Worm (Caenorhabditis elegans) whole organism, L1 larva: ENCODE results near the gene srz-90.

Experiments used
- C04F5.9 ChIP-seq: sonication (generic microtip); optimal IDR thresholded peaks from 2 replicates; lab custom pipeline; 2016; ENCODE audit warnings: missing genetic modification characterization, missing compliant biosample characterization
- C34B4.2 ChIP-seq: sonication (generic microtip); optimal IDR thresholded peaks from 2 replicates; lab custom pipeline; 2017; ENCODE audit warnings: mild to moderate bottlenecking, missing genetic modification characterization, missing compliant biosample characterization
- F16B12.6 ChIP-seq: fragments of 150-350 bp; optimal IDR thresholded peaks from 2 replicates; lab custom pipeline; 2014; ENCODE audit warnings: missing biosample characterization, missing genetic modification characterization
- Y116A8C.19 ChIP-seq: sonication (generic microtip); optimal IDR thresholded peaks from 2 replicates; lab custom pipeline; 2016; ENCODE audit warnings: missing compliant biosample characterization, missing genetic modification characterization, borderline replicate concordance
- aly-2 ChIP-seq: fragments of 150-350 bp; optimal IDR thresholded peaks from 2 replicates; lab custom pipeline; 2014; ENCODE audit warnings: missing biosample characterization, missing genetic modification characterization
- ceh-63 ChIP-seq: fragments of 200-800 bp; sonication (Bioruptor generic); optimal IDR thresholded peaks from 2 replicates; lab custom pipeline; 2018; ENCODE audit warnings: mild to moderate bottlenecking, missing genetic modification characterization, missing compliant biosample characterization
- dpl-1 ChIP-seq, 3 experiments: fragments of 150-350 bp in 2 of 3; sonication (generic microtip) in 1 of 3; optimal IDR thresholded peaks; 2 replicates each; lab custom pipeline; 2014 to 2017; ENCODE audit warnings: missing biosample characterization in 3 of 3, missing genetic modification characterization in 3 of 3, missing genetic modification reagents in 3 of 3
- dsc-1 ChIP-seq: sonication (generic microtip); optimal IDR thresholded peaks from 2 replicates; lab custom pipeline; 2016; ENCODE audit warnings: mild to moderate bottlenecking, missing genetic modification characterization, missing compliant biosample characterization
- efl-1 ChIP-seq, 4 experiments: fragments of 150-350 bp; optimal IDR thresholded peaks in 3 of 4; peaks in 1 of 4; 1 replicate in 1 of 4; 2 replicates in 3 of 4; lab custom pipeline; 2014; ENCODE audit warnings: missing biosample characterization in 2 of 4, missing genetic modification characterization in 2 of 4, missing genetic modification reagents in 2 of 4
- efl-3 ChIP-seq: fragments of 200-800 bp; sonication (Bioruptor generic); optimal IDR thresholded peaks from 2 replicates; lab custom pipeline; 2018; ENCODE audit warnings: mild to moderate bottlenecking, missing genetic modification characterization, missing compliant biosample characterization
- egl-13 ChIP-seq: sonication (generic microtip); optimal IDR thresholded peaks from 2 replicates; lab custom pipeline; 2016; ENCODE audit warnings: missing genotype, missing genetic modification reagents, missing genetic modification characterization, missing compliant biosample characterization
- elt-3 ChIP-seq, 6 experiments: fragments of 150-350 bp in 1 of 6; sonication (generic microtip); optimal IDR thresholded peaks; 2 replicates each; lab custom pipeline; 2017 to 2018; ENCODE audit warnings: missing biosample characterization in 6 of 6, missing genetic modification characterization in 6 of 6, inconsistent platforms in 1 of 6
- fkh-8 ChIP-seq: sonication (generic microtip); optimal IDR thresholded peaks from 2 replicates; lab custom pipeline; 2016; ENCODE audit warnings: mild to moderate bottlenecking, missing genetic modification characterization, missing compliant biosample characterization
- fos-1 ChIP-seq: fragments of 150-350 bp; optimal IDR thresholded peaks from 2 replicates; lab custom pipeline; 2014; ENCODE audit warnings: missing biosample characterization, missing genetic modification characterization
- hlh-17 ChIP-seq: fragments of 200-800 bp; sonication (Bioruptor generic); optimal IDR thresholded peaks from 2 replicates; lab custom pipeline; 2018; ENCODE audit warnings: missing genetic modification characterization, mild to moderate bottlenecking, missing compliant biosample characterization, moderate library complexity, borderline replicate concordance
- lin-14 ChIP-seq: fragments of 200-800 bp; sonication (Bioruptor generic); optimal IDR thresholded peaks from 2 replicates; lab custom pipeline; 2018; ENCODE audit warnings: mild to moderate bottlenecking, missing genetic modification characterization, moderate library complexity, missing compliant biosample characterization
- lin-15B ChIP-seq: fragments of 150-350 bp; sonication (generic microtip); optimal IDR thresholded peaks from 3 replicates; lab custom pipeline; 2014; ENCODE audit warnings: missing biosample characterization, missing genetic modification characterization
- lin-35 ChIP-seq, 2 experiments: fragments of 150-350 bp; optimal IDR thresholded peaks; 2 replicates each; lab custom pipeline; 2014; ENCODE audit warnings: missing biosample characterization in 2 of 2, missing genetic modification characterization in 2 of 2, missing genetic modification reagents in 2 of 2
- lir-3 ChIP-seq: sonication (generic microtip); optimal IDR thresholded peaks from 2 replicates; lab custom pipeline; 2016; ENCODE audit warnings: mild to moderate bottlenecking, missing genetic modification characterization, moderate library complexity, missing compliant biosample characterization; ENCODE audit not compliant: poor library complexity
- lsy-2 ChIP-seq, 2 experiments: fragments of 150-350 bp; optimal IDR thresholded peaks; 2 replicates each; lab custom pipeline; 2014; ENCODE audit warnings: missing biosample characterization in 2 of 2, missing genetic modification characterization in 2 of 2
- mdl-1 ChIP-seq, 2 experiments: fragments of 150-350 bp; optimal IDR thresholded peaks; 2 replicates each; lab custom pipeline; 2014 to 2017; ENCODE audit warnings: missing biosample characterization in 2 of 2, missing genetic modification characterization in 2 of 2, inconsistent platforms in 1 of 2
- nhr-20 ChIP-seq: sonication (generic microtip); optimal IDR thresholded peaks from 2 replicates; lab custom pipeline; 2016; ENCODE audit warnings: mild to moderate bottlenecking, missing genetic modification characterization, missing compliant biosample characterization
- nhr-237 ChIP-seq: fragments of 150-350 bp; optimal IDR thresholded peaks from 2 replicates; lab custom pipeline; 2014; ENCODE audit warnings: missing biosample characterization, missing genetic modification characterization
- nhr-28 ChIP-seq: fragments of 150-350 bp; optimal IDR thresholded peaks from 2 replicates; lab custom pipeline; 2014; ENCODE audit warnings: missing biosample characterization, missing genetic modification characterization
- nhr-47 ChIP-seq: sonication (generic microtip); optimal IDR thresholded peaks from 2 replicates; lab custom pipeline; 2016; ENCODE audit warnings: mild to moderate bottlenecking, missing genetic modification characterization, moderate library complexity, missing compliant biosample characterization
- nhr-71 ChIP-seq: sonication (generic microtip); optimal IDR thresholded peaks from 2 replicates; lab custom pipeline; 2016; ENCODE audit warnings: mild to moderate bottlenecking, missing genetic modification characterization, moderate library complexity, missing compliant biosample characterization
- nhr-90 ChIP-seq: sonication (generic microtip); optimal IDR thresholded peaks from 2 replicates; lab custom pipeline; 2016; ENCODE audit warnings: mild to moderate bottlenecking, missing genetic modification characterization, missing compliant biosample characterization; ENCODE audit not compliant: poor library complexity
- pag-3 ChIP-seq: sonication (generic microtip); optimal IDR thresholded peaks from 2 replicates; lab custom pipeline; 2017; ENCODE audit warnings: missing genetic modification characterization, mild to moderate bottlenecking, missing compliant biosample characterization, antibody characterized with exemption, borderline replicate concordance; ENCODE audit not compliant: insufficient read depth
- pqm-1 ChIP-seq: sonication (generic microtip); optimal IDR thresholded peaks from 3 replicates; lab custom pipeline; 2017; ENCODE audit warnings: missing biosample characterization, missing genetic modification characterization
- rnt-1 ChIP-seq: sonication (generic microtip); optimal IDR thresholded peaks from 2 replicates; lab custom pipeline; 2016; ENCODE audit warnings: mild to moderate bottlenecking, missing genetic modification characterization, moderate library complexity, missing compliant biosample characterization
- snu-23 ChIP-seq: sonication (generic microtip); optimal IDR thresholded peaks from 2 replicates; lab custom pipeline; 2016; ENCODE audit warnings: missing genetic modification characterization, missing compliant biosample characterization
- sox-4 ChIP-seq: sonication (generic microtip); optimal IDR thresholded peaks from 2 replicates; lab custom pipeline; 2016; ENCODE audit warnings: missing genetic modification characterization, missing compliant biosample characterization
- sptf-1 ChIP-seq: fragments of 150-350 bp; optimal IDR thresholded peaks from 2 replicates; lab custom pipeline; 2014; ENCODE audit warnings: missing biosample characterization, missing genetic modification characterization
- sup-37 ChIP-seq: fragments of 200-800 bp; sonication (Bioruptor generic); optimal IDR thresholded peaks from 2 replicates; lab custom pipeline; 2018; ENCODE audit warnings: mild to moderate bottlenecking, missing genetic modification characterization, missing compliant biosample characterization
- tbx-2 ChIP-seq: sonication (generic microtip); optimal IDR thresholded peaks from 2 replicates; lab custom pipeline; 2016; ENCODE audit warnings: missing genetic modification characterization, missing compliant biosample characterization
- unc-130 ChIP-seq: fragments of 150-350 bp; optimal IDR thresholded peaks from 2 replicates; lab custom pipeline; 2017; ENCODE audit warnings: missing biosample characterization, missing genetic modification characterization, inconsistent platforms
- unc-30 ChIP-seq: sonication (generic microtip); optimal IDR thresholded peaks from 2 replicates; lab custom pipeline; 2017; ENCODE audit warnings: missing biosample characterization, missing genetic modification characterization
- vab-15 ChIP-seq: sonication (generic microtip); optimal IDR thresholded peaks from 2 replicates; lab custom pipeline; 2017; ENCODE audit warnings: missing genotype, mild to moderate bottlenecking, missing genetic modification characterization, missing compliant biosample characterization
- zag-1 ChIP-seq: fragments of 150-350 bp; optimal IDR thresholded peaks from 2 replicates; lab custom pipeline; 2014; ENCODE audit warnings: missing biosample characterization, missing genetic modification characterization
- ztf-11 ChIP-seq, 2 experiments: sonication (generic microtip); optimal IDR thresholded peaks; 2 replicates each; lab custom pipeline; 2016 to 2017; ENCODE audit warnings: missing genetic modification characterization in 2 of 2, missing biosample characterization in 1 of 2, missing compliant biosample characterization in 1 of 2
- ztf-4 ChIP-seq: fragments of 150-350 bp; optimal IDR thresholded peaks from 2 replicates; lab custom pipeline; 2014; ENCODE audit warnings: missing biosample characterization, missing genetic modification characterization

The srz-90 gene

DNA sequence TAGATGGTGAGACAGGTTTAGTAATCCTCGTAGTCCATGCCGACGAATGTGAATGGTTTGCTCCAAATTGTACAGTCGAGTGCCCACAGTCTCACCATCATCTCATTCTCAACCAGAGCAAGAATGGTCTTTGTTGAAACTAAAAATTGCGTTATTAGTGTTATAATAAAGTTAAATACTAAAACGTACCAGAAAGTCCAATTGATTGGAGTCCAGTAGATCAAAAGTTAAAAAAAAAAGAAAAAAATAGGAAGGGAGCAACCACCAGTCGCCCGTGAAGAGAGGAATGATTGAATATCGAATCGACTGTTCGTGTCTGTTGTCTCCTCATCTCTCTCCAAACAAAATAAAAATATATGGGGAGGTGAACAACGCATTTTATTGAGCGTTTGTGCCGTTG lies 2.7 kb downstream of the srz-90 start, which contains the start of gene C18D4.12:
C18D4.12 (minus strand) TSS at position 101 of the 400 bp plus-strand sequence.
- TF ChIP-seq egl-13 (tag; lab: Kevin White, UChicago): no peak
- TF ChIP-seq sup-37 (GFP tag; lab: Kevin White, UChicago): no peak
- no peak for TF ChIP-seq sptf-1 (tag; lab: Kevin White, UChicago)
- TF ChIP-seq hlh-17 (GFP tag; lab: Kevin White, UChicago): no peak
- TF ChIP-seq ztf-11 (tag; optimal IDR thresholded peaks at IDR 0.05; lab: Kevin White, UChicago): no peak
- TF ChIP-seq dpl-1 (GFP tag; optimal IDR thresholded peaks at IDR 0.05; lab: Kevin White, UChicago): no peak
- no peak for TF ChIP-seq lir-3 (tag; lab: Kevin White, UChicago)
- TF ChIP-seq nhr-237 (tag; lab: Kevin White, UChicago): no peak
- TF ChIP-seq pqm-1 (tag; lab: Kevin White, UChicago): no peak
- TF ChIP-seq aly-2 (tag; lab: Kevin White, UChicago): no peak
- TF ChIP-seq lin-15B (tag; lab: Kevin White, UChicago): no peak
- TF ChIP-seq ztf-4 (tag; lab: Kevin White, UChicago): no peak
- TF ChIP-seq, all 84 proteins: peak for 0

DNA sequence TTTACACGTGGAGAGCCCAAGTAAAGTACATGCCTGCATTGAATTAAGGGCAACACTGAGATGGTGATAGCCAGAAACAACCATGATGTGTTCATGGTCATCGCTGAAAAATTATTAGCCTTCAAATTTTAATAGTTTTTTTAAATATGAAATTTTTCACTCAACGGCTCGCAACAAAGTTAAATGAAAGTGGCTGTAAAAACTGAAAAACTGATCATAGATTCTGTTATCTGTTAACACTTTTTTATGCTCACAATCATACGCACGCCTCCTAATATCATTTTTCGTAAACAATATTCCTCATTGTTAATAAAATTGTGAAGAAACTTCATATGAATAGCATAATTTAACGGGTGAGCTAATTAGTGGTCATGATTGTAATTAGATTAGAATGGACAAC lies 3.6 kb downstream of the srz-90 start, which contains the start of gene C18D4.4:
C18D4.4 (minus strand) TSS at position 101 of the 400 bp plus-strand sequence.
- no peak for TF ChIP-seq zag-1 (tag; lab: Kevin White, UChicago)
- TF ChIP-seq aly-2 (tag; lab: Kevin White, UChicago): no peak
- no peak for TF ChIP-seq efl-3 (GFP tag; lab: Kevin White, UChicago)
- no peak for TF ChIP-seq unc-130 (tag; lab: Kevin White, UChicago)

DNA sequence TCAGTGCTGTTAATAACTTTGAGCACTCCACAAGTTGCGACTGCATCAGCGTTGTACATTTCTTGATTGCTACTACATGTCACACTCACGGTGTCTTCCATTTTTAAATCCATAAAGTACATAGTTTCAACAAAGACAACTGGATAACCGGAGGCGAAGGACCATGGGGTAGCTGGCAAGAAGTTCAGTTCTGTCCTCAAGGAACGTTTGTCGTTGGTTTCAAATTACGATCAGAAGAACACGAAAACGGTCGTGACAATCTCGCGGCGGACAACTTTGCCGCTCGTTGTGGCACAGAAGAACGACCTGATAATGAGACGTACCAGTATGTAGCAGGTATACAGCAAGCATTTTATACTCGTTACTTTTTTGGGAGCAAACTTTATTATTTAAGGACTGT lies 4.9 kb downstream of the srz-90 start, which contains the start of gene C18D4.3:
C18D4.3 (minus strand) TSS at position 101 of the 400 bp plus-strand sequence.
- no peak for TF ChIP-seq lin-35 (GFP tag; optimal IDR thresholded peaks at IDR 0.05; lab: Kevin White, UChicago)
- no peak for TF ChIP-seq elt-3 (tag; optimal IDR thresholded peaks at IDR 0.05; lab: Kevin White, UChicago)
- TF ChIP-seq ceh-63: no peak

DNA sequence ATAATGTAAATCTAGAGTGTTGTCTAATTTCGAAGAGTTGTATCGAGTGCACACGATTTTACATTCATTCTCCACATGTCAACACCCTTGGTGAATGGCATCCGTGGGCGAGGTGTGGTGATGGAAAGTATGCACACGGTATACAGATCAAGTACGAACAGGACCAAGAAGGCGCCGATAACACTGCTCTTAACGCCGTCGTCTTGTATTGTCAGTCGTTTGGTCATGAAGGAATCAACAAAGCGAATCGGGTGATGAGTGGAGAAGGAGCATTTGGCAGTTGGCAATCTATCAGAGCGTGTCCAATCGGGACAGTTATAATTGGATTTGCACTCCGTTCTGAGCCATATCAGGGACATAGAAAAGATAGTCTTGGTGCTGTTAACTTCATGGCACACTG lies 5.4 kb downstream of the srz-90 start:
- no peak for TF ChIP-seq nhr-28

DNA sequence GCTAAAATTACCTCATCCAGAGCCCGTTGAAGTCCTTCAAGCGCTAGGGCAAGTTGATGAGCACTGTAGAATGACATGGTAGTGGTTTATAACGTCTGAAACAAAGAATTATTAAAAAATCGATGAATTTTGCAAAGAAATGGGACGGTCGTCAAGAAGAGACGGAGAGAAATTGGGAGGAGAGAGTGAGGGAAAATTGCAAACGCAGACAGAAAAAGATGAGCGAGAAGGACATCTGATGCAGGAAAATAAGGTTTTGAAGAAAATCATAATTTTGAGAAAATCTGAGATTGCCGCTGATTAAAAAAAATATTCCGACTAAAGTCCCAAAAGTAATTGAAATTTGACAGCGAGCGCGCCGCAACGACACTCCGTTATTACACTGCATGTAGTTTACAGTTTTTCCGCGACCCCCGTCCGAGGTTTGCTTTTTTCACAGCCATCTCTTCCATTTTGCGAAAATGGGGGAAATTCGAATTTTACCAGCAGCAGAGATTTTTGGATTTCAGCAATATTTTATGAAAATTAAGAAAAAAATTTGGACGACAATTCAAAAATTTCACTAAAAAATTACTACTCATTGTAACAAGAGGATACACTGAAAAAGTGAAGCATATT lies 10.6 kb downstream of the srz-90 start, which contains the start of gene C18D4.6:
C18D4.6 (minus strand) TSS at position 97 of the 618 bp plus-strand sequence.
- no peak for TF ChIP-seq C34B4.2 (tag; lab: Kevin White, UChicago)
- no peak for TF ChIP-seq dsc-1
- no peak for TF ChIP-seq unc-30 (tag; lab: Kevin White, UChicago)
- TF ChIP-seq mdl-1 (tag; optimal IDR thresholded peaks at IDR 0.05; lab: Kevin White, UChicago): no peak
- TF ChIP-seq nhr-20 (tag; lab: Kevin White, UChicago): no peak
- peak; percentile 13 for TF ChIP-seq snu-23 (GFP tag; lab: Kevin White, UChicago)
- no peak for TF ChIP-seq lin-14 (GFP tag; lab: Kevin White, UChicago)
- peak in 1 of 2 experiments; percentile 27 for TF ChIP-seq lsy-2 (tag; optimal IDR thresholded peaks at IDR 0.05; lab: Kevin White, UChicago)
- no peak for TF ChIP-seq Y116A8C.19
- no peak for TF ChIP-seq nhr-90 (tag; lab: Kevin White, UChicago)
- TF ChIP-seq F16B12.6 (tag; lab: Kevin White, UChicago): no peak
- TF ChIP-seq fkh-8: no peak
- TF ChIP-seq nhr-71 (tag; lab: Kevin White, UChicago): no peak
- TF ChIP-seq tbx-2: peak; percentile 17
- no peak for TF ChIP-seq nhr-28
- no peak for TF ChIP-seq C04F5.9 (tag; lab: Kevin White, UChicago)
- no peak for TF ChIP-seq fos-1 (tag; lab: Kevin White, UChicago)
- TF ChIP-seq hlh-17 (GFP tag; lab: Kevin White, UChicago): no peak
- peak; percentile 46 to 74 for TF ChIP-seq efl-1 (optimal IDR thresholded peaks at IDR 0.05; lab: Kevin White, UChicago)
- peak; percentile 70 to 96 for TF ChIP-seq efl-1 (GFP tag; optimal IDR thresholded peaks at IDR 0.05 in 1 of 2; lab: Kevin White, UChicago)
- TF ChIP-seq pag-3 (tag; lab: Kevin White, UChicago): no peak
- TF ChIP-seq nhr-47: no peak
- peak; percentile 11 for TF ChIP-seq rnt-1 (tag; lab: Kevin White, UChicago)
- TF ChIP-seq efl-3 (GFP tag; lab: Kevin White, UChicago): no peak
- no peak for TF ChIP-seq vab-15 (tag; lab: Kevin White, UChicago)
- no peak for TF ChIP-seq sox-4 (tag; lab: Kevin White, UChicago)
- TF ChIP-seq aly-2 (tag; lab: Kevin White, UChicago): no peak
- no peak for TF ChIP-seq sptf-1 (tag; lab: Kevin White, UChicago)
